Worm (Caenorhabditis elegans): ENCODE measurements around the gene C05D11.1.

C05D11.1 gene

ce11 chrIII:6447521-6447920 lies 11.1 kb downstream of the C05D11.1 start:
- TF ChIP-seq ceh-22 (tag; optimal IDR thresholded peaks at IDR 0.05) (no peak), Y22D7AL.16 (tag; optimal IDR thresholded peaks at IDR 0.05) (no peak), fax-1 (tag; optimal IDR thresholded peaks at IDR 0.05) (no peak), tbx-7 (tag; optimal IDR thresholded peaks at IDR 0.05) (no peak), ahr-1 (tag; optimal IDR thresholded peaks at IDR 0.05) (no peak), elt-2 (tag; optimal IDR thresholded peaks at IDR 0.05) (peak; percentile 39), hlh-30 (tag; optimal IDR thresholded peaks at IDR 0.05; ENCODE audit: insufficient read depth) (peak; percentile 18), ttx-3 (tag; optimal IDR thresholded peaks at IDR 0.05) (no peak)

- TF ChIP-seq unc-55 (GFP tag; optimal IDR thresholded peaks at IDR 0.05) (no peak), ceh-9 (tag; optimal IDR thresholded peaks at IDR 0.05) (no peak), pqm-1 (tag; optimal IDR thresholded peaks at IDR 0.05) (no peak)
Observed at ce11 chrIII:6449854-6450253, 13.4 kb downstream of the C05D11.1 start.

ce11 chrIII:6450596-6450995 lies 14.2 kb downstream of the C05D11.1 start, which contains the start of gene T26A5.6:
Gene T26A5.6, minus strand, starts transcription at chrIII:6450696.
- TF ChIP-seq ceh-31 (tag; optimal IDR thresholded peaks at IDR 0.05) (no peak), ceh-6 (GFP tag; optimal IDR thresholded peaks at IDR 0.05) (no peak), ttx-3 (tag; optimal IDR thresholded peaks at IDR 0.05) (no peak), eyg-1 (tag; optimal IDR thresholded peaks at IDR 0.05) (no peak)

- TF ChIP-seq gmeb-2 (tag; optimal IDR thresholded peaks at IDR 0.05): no peak
- no peak for TF ChIP-seq che-1 (tag; optimal IDR thresholded peaks at IDR 0.05)
- TF ChIP-seq K09A11.1 (tag; optimal IDR thresholded peaks at IDR 0.05; ENCODE audit: insufficient read depth): no peak
- no peak for TF ChIP-seq pqm-1 (tag; optimal IDR thresholded peaks at IDR 0.05)
- no peak for TF ChIP-seq Y22D7AL.16 (tag; optimal IDR thresholded peaks at IDR 0.05)
- TF ChIP-seq unc-55 (GFP tag; optimal IDR thresholded peaks at IDR 0.05): no peak
- no peak for TF ChIP-seq elt-4 (tag; optimal IDR thresholded peaks at IDR 0.05)
- TF ChIP-seq ceh-24 (tag; optimal IDR thresholded peaks at IDR 0.05): no peak
- TF ChIP-seq ets-4 (tag; optimal IDR thresholded peaks at IDR 0.05): no peak
- TF ChIP-seq F13H6.1 (tag; optimal IDR thresholded peaks at IDR 0.05): no peak
- no peak for TF ChIP-seq ceh-30 (tag; optimal IDR thresholded peaks at IDR 0.05)
- no peak for TF ChIP-seq T23F11.4 (GFP tag; optimal IDR thresholded peaks at IDR 0.05)
- TF ChIP-seq ref-2 (tag; optimal IDR thresholded peaks at IDR 0.05): no peak
- no peak for TF ChIP-seq unc-3 (GFP tag; conservative IDR thresholded peaks at IDR 0.05)
- no peak for TF ChIP-seq unc-3 (tag; optimal IDR thresholded peaks at IDR 0.05)
- no peak for TF ChIP-seq fkh-10 (GFP tag; optimal IDR thresholded peaks at IDR 0.05)
Observed at ce11 chrIII:6452278-6452677, 15.9 kb downstream of the C05D11.1 start, which contains the start of gene set-1. Gene set-1, minus strand, starts transcription at chrIII:6452378.

ce11 chrIII:6452683-6453082 lies 16.3 kb downstream of the C05D11.1 start:
- no peak for TF ChIP-seq K09A11.1 (tag; optimal IDR thresholded peaks at IDR 0.05; ENCODE audit: insufficient read depth)
- peak; percentile 81 for TF ChIP-seq hlh-30 (tag; optimal IDR thresholded peaks at IDR 0.05; ENCODE audit: insufficient read depth)

- no peak for TF ChIP-seq npax-4 (tag; optimal IDR thresholded peaks at IDR 0.05)
- peak; percentile 41 for TF ChIP-seq hlh-30 (tag; optimal IDR thresholded peaks at IDR 0.05; ENCODE audit: insufficient read depth)
- TF ChIP-seq ceh-48 (tag; optimal IDR thresholded peaks at IDR 0.05): peak; percentile 8
- peak; percentile 28 for TF ChIP-seq nhr-232 (tag; optimal IDR thresholded peaks at IDR 0.05)
- peak; percentile 62 for TF ChIP-seq ttx-3 (tag; optimal IDR thresholded peaks at IDR 0.05)
- TF ChIP-seq ahr-1 (tag; optimal IDR thresholded peaks at IDR 0.05): no peak
- TF ChIP-seq sdc-2 (tag; optimal IDR thresholded peaks at IDR 0.05): peak; percentile 55
- peak; percentile 11 for TF ChIP-seq hlh-8 (tag; optimal IDR thresholded peaks at IDR 0.05)
- peak; percentile 75 for TF ChIP-seq ceh-31 (tag; optimal IDR thresholded peaks at IDR 0.05)
- TF ChIP-seq fax-1 (tag; optimal IDR thresholded peaks at IDR 0.05): peak; percentile 40
- no peak for TF ChIP-seq tbx-7 (tag; optimal IDR thresholded peaks at IDR 0.05)
- peak; percentile 80 for TF ChIP-seq elt-2 (tag; optimal IDR thresholded peaks at IDR 0.05)
- peak; percentile 77 for TF ChIP-seq ceh-19 (GFP tag; optimal IDR thresholded peaks at IDR 0.05)
- peak; percentile 55 for TF ChIP-seq gmeb-2 (tag; optimal IDR thresholded peaks at IDR 0.05)
- TF ChIP-seq nfya-1 (tag; optimal IDR thresholded peaks at IDR 0.05): peak; percentile 83
- peak; percentile 64 for TF ChIP-seq ceh-18 (tag; optimal IDR thresholded peaks at IDR 0.05)
- peak; percentile 31 for TF ChIP-seq unc-86 (tag; optimal IDR thresholded peaks at IDR 0.05)
- no peak for TF ChIP-seq K02D7.2 (tag; optimal IDR thresholded peaks at IDR 0.05)
- no peak for TF ChIP-seq ceh-22 (tag; optimal IDR thresholded peaks at IDR 0.05)
- peak; percentile 79 for TF ChIP-seq dve-1 (tag; optimal IDR thresholded peaks at IDR 0.05)
- peak; percentile 54 for TF ChIP-seq F13H6.1 (tag; optimal IDR thresholded peaks at IDR 0.05)
- peak; percentile 26 for TF ChIP-seq lim-6 (tag; optimal IDR thresholded peaks at IDR 0.05)
- peak; percentile 32 for TF ChIP-seq ref-2 (tag; optimal IDR thresholded peaks at IDR 0.05)
- peak; percentile 78 for TF ChIP-seq tbx-2 (tag; optimal IDR thresholded peaks at IDR 0.05)
- TF ChIP-seq pros-1 (tag; optimal IDR thresholded peaks at IDR 0.05): peak; percentile 14
- TF ChIP-seq ama-1 (optimal IDR thresholded peaks at IDR 0.05): no peak
- TF ChIP-seq eyg-1 (tag; optimal IDR thresholded peaks at IDR 0.05): no peak
Observed at ce11 chrIII:6453665-6454064, 17.3 kb downstream of the C05D11.1 start.
